Worm (Caenorhabditis elegans) whole organism, L1 larva: Measurements from ENCODE around the gene snai-1.

Experiments used
- C04F5.9 ChIP-seq: sonication (generic microtip); optimal IDR thresholded peaks from 2 replicates; lab custom pipeline; 2016; ENCODE audit warnings: missing genetic modification characterization, missing compliant biosample characterization
- aha-1 ChIP-seq: fragments of 150-350 bp; optimal IDR thresholded peaks from 2 replicates; lab custom pipeline; 2014; ENCODE audit warnings: missing biosample characterization, missing genetic modification characterization
- aly-2 ChIP-seq: fragments of 150-350 bp; optimal IDR thresholded peaks from 2 replicates; lab custom pipeline; 2014; ENCODE audit warnings: missing biosample characterization, missing genetic modification characterization
- ama-1 ChIP-seq: fragments of 150-350 bp; optimal IDR thresholded peaks from 2 replicates; lab custom pipeline; 2014
- blmp-1 ChIP-seq: fragments of 150-350 bp; optimal IDR thresholded peaks from 2 replicates; lab custom pipeline; 2014; ENCODE audit warnings: missing biosample characterization, missing genetic modification characterization
- ceh-63 ChIP-seq: fragments of 200-800 bp; sonication (Bioruptor generic); optimal IDR thresholded peaks from 2 replicates; lab custom pipeline; 2018; ENCODE audit warnings: mild to moderate bottlenecking, missing genetic modification characterization, missing compliant biosample characterization
- ceh-8 ChIP-seq: fragments of 200-800 bp; sonication (Bioruptor generic); optimal IDR thresholded peaks from 2 replicates; lab custom pipeline; 2018; ENCODE audit warnings: mild to moderate bottlenecking, missing genetic modification characterization, moderate library complexity, missing compliant biosample characterization
- ceh-82 ChIP-seq, 3 experiments: fragments of 150-350 bp in 1 of 3; sonication (generic microtip) in 2 of 3; optimal IDR thresholded peaks; 2 replicates each; lab custom pipeline; 2014 to 2017; ENCODE audit warnings: missing biosample characterization in 3 of 3, missing genetic modification characterization in 3 of 3
- ceh-88 ChIP-seq: fragments of 200-800 bp; sonication (Bioruptor generic); IDR thresholded peaks from 2 replicates; pipeline ENCODE4 v1.3.6; 2022; ENCODE audit warnings: missing genetic modification characterization, missing compliant biosample characterization
- ces-1 ChIP-seq: fragments of 150-350 bp; optimal IDR thresholded peaks from 2 replicates; lab custom pipeline; 2014; ENCODE audit warnings: missing biosample characterization, missing genetic modification reagents, missing genetic modification characterization
- dsc-1 ChIP-seq: sonication (generic microtip); optimal IDR thresholded peaks from 2 replicates; lab custom pipeline; 2016; ENCODE audit warnings: mild to moderate bottlenecking, missing genetic modification characterization, missing compliant biosample characterization
- efl-1 ChIP-seq, 4 experiments: fragments of 150-350 bp; optimal IDR thresholded peaks in 3 of 4; peaks in 1 of 4; 1 replicate in 1 of 4; 2 replicates in 3 of 4; lab custom pipeline; 2014; ENCODE audit warnings: missing biosample characterization in 2 of 4, missing genetic modification characterization in 2 of 4, missing genetic modification reagents in 2 of 4
- elt-2 ChIP-seq: sonication (generic microtip); optimal IDR thresholded peaks from 2 replicates; lab custom pipeline; 2016; ENCODE audit warnings: missing genetic modification characterization, mild to moderate bottlenecking, inconsistent platforms, missing compliant biosample characterization, missing genetic modification reagents
- elt-3 ChIP-seq, 6 experiments: fragments of 150-350 bp in 1 of 6; sonication (generic microtip); optimal IDR thresholded peaks; 2 replicates each; lab custom pipeline; 2017 to 2018; ENCODE audit warnings: missing biosample characterization in 6 of 6, missing genetic modification characterization in 6 of 6, inconsistent platforms in 1 of 6
- ets-5 ChIP-seq: fragments of 200-800 bp; sonication (Bioruptor generic); IDR thresholded peaks from 2 replicates; pipeline ENCODE4 v1.3.6; 2022; ENCODE audit warnings: missing genetic modification characterization, missing compliant biosample characterization
- fkh-10 ChIP-seq: sonication (generic microtip); optimal IDR thresholded peaks from 2 replicates; lab custom pipeline; 2017; ENCODE audit warnings: missing biosample characterization, missing genetic modification reagents, missing genetic modification characterization
- fkh-8 ChIP-seq: sonication (generic microtip); optimal IDR thresholded peaks from 2 replicates; lab custom pipeline; 2016; ENCODE audit warnings: mild to moderate bottlenecking, missing genetic modification characterization, missing compliant biosample characterization
- grh-1 ChIP-seq: fragments of 200-800 bp; sonication (Bioruptor generic); IDR thresholded peaks from 2 replicates; pipeline ENCODE4 v1.3.6; 2022; ENCODE audit warnings: missing genetic modification reagents, missing genetic modification characterization, missing compliant biosample characterization
- hlh-17 ChIP-seq: fragments of 200-800 bp; sonication (Bioruptor generic); optimal IDR thresholded peaks from 2 replicates; lab custom pipeline; 2018; ENCODE audit warnings: missing genetic modification characterization, mild to moderate bottlenecking, missing compliant biosample characterization, moderate library complexity, borderline replicate concordance
- hpl-2 ChIP-seq: fragments of 150-350 bp; optimal IDR thresholded peaks from 2 replicates; lab custom pipeline; 2014; ENCODE audit warnings: missing biosample characterization, missing genetic modification reagents, missing genetic modification characterization
- irx-1 ChIP-seq: sonication (generic microtip); optimal IDR thresholded peaks from 2 replicates; lab custom pipeline; 2016; ENCODE audit warnings: missing genetic modification characterization, missing compliant biosample characterization
- isw-1 ChIP-seq: fragments of 200-800 bp; sonication (Bioruptor generic); IDR thresholded peaks from 2 replicates; pipeline ENCODE4 v1.3.6; 2022; ENCODE audit warnings: missing genetic modification characterization, missing compliant biosample characterization
- jun-1 ChIP-seq: fragments of 150-350 bp; optimal IDR thresholded peaks from 2 replicates; lab custom pipeline; 2014; ENCODE audit warnings: missing biosample characterization, missing genetic modification reagents, missing genetic modification characterization
- lin-14 ChIP-seq: fragments of 200-800 bp; sonication (Bioruptor generic); optimal IDR thresholded peaks from 2 replicates; lab custom pipeline; 2018; ENCODE audit warnings: mild to moderate bottlenecking, missing genetic modification characterization, moderate library complexity, missing compliant biosample characterization
- lin-15B ChIP-seq: fragments of 150-350 bp; sonication (generic microtip); optimal IDR thresholded peaks from 3 replicates; lab custom pipeline; 2014; ENCODE audit warnings: missing biosample characterization, missing genetic modification characterization
- lin-39 ChIP-seq: fragments of 150-350 bp; optimal IDR thresholded peaks from 2 replicates; lab custom pipeline; 2014; ENCODE audit warnings: missing biosample characterization, missing genetic modification reagents, missing genetic modification characterization
- lsy-2 ChIP-seq, 2 experiments: fragments of 150-350 bp; optimal IDR thresholded peaks; 2 replicates each; lab custom pipeline; 2014; ENCODE audit warnings: missing biosample characterization in 2 of 2, missing genetic modification characterization in 2 of 2
- mab-9 ChIP-seq: fragments of 200-800 bp; sonication (Bioruptor generic); IDR thresholded peaks from 2 replicates; pipeline ENCODE4 v1.3.6; 2022; ENCODE audit warnings: missing genetic modification reagents, missing genetic modification characterization, missing compliant biosample characterization
- mef-2 ChIP-seq: fragments of 150-350 bp; optimal IDR thresholded peaks from 2 replicates; lab custom pipeline; 2014; ENCODE audit warnings: missing biosample characterization, missing genetic modification characterization
- nhr-19 ChIP-seq: fragments of 200-800 bp; sonication (Bioruptor generic); conservative IDR thresholded peaks from 2 replicates; pipeline ENCODE4 v1.3.6; 2022; ENCODE audit warnings: missing genetic modification characterization, missing compliant biosample characterization
- nhr-237 ChIP-seq: fragments of 150-350 bp; optimal IDR thresholded peaks from 2 replicates; lab custom pipeline; 2014; ENCODE audit warnings: missing biosample characterization, missing genetic modification characterization
- nhr-28 ChIP-seq: fragments of 150-350 bp; optimal IDR thresholded peaks from 2 replicates; lab custom pipeline; 2014; ENCODE audit warnings: missing biosample characterization, missing genetic modification characterization
- nhr-71 ChIP-seq: sonication (generic microtip); optimal IDR thresholded peaks from 2 replicates; lab custom pipeline; 2016; ENCODE audit warnings: mild to moderate bottlenecking, missing genetic modification characterization, moderate library complexity, missing compliant biosample characterization
- nhr-76 ChIP-seq: sonication (generic microtip); optimal IDR thresholded peaks from 2 replicates; lab custom pipeline; 2017; ENCODE audit warnings: missing biosample characterization, missing genetic modification characterization
- nhr-84 ChIP-seq: sonication (generic microtip); optimal IDR thresholded peaks from 2 replicates; lab custom pipeline; 2017; ENCODE audit warnings: missing biosample characterization, missing genetic modification characterization
- nhr-85 ChIP-seq: sonication (generic microtip); peaks from one replicate; lab custom pipeline; 2016; ENCODE audit warnings: missing genetic modification characterization, inconsistent platforms, missing compliant biosample characterization
- pax-3 ChIP-seq: fragments of 200-800 bp; sonication (Bioruptor generic); optimal IDR thresholded peaks from 2 replicates; lab custom pipeline; 2018; ENCODE audit warnings: mild to moderate bottlenecking, missing genetic modification characterization, moderate library complexity, missing compliant biosample characterization
- skn-1 ChIP-seq: fragments of 150-350 bp; optimal IDR thresholded peaks from 2 replicates; lab custom pipeline; 2014; ENCODE audit warnings: missing biosample characterization, missing genetic modification characterization
- snu-23 ChIP-seq: sonication (generic microtip); optimal IDR thresholded peaks from 2 replicates; lab custom pipeline; 2016; ENCODE audit warnings: missing genetic modification characterization, missing compliant biosample characterization
- sup-37 ChIP-seq: fragments of 200-800 bp; sonication (Bioruptor generic); optimal IDR thresholded peaks from 2 replicates; lab custom pipeline; 2018; ENCODE audit warnings: mild to moderate bottlenecking, missing genetic modification characterization, missing compliant biosample characterization
- swsn-7 ChIP-seq: sonication (generic microtip); optimal IDR thresholded peaks from 2 replicates; lab custom pipeline; 2016; ENCODE audit warnings: missing genetic modification characterization, missing compliant biosample characterization
- tlp-1 ChIP-seq: fragments of 150-350 bp; optimal IDR thresholded peaks from 2 replicates; lab custom pipeline; 2014; ENCODE audit warnings: missing biosample characterization, missing genetic modification characterization
- unc-130 ChIP-seq: fragments of 150-350 bp; optimal IDR thresholded peaks from 2 replicates; lab custom pipeline; 2017; ENCODE audit warnings: missing biosample characterization, missing genetic modification characterization, inconsistent platforms
- vab-15 ChIP-seq: sonication (generic microtip); optimal IDR thresholded peaks from 2 replicates; lab custom pipeline; 2017; ENCODE audit warnings: missing genotype, mild to moderate bottlenecking, missing genetic modification characterization, missing compliant biosample characterization
- xbp-1 ChIP-seq: sonication (generic microtip); optimal IDR thresholded peaks from 2 replicates; lab custom pipeline; 2016; ENCODE audit warnings: missing genetic modification characterization, missing compliant biosample characterization
- zag-1 ChIP-seq: fragments of 150-350 bp; optimal IDR thresholded peaks from 2 replicates; lab custom pipeline; 2014; ENCODE audit warnings: missing biosample characterization, missing genetic modification characterization
- zip-4 ChIP-seq: fragments of 200-800 bp; sonication (Bioruptor generic); optimal IDR thresholded peaks from 2 replicates; lab custom pipeline; 2018; ENCODE audit warnings: mild to moderate bottlenecking, missing genetic modification characterization, moderate library complexity, missing compliant biosample characterization
- ztf-4 ChIP-seq: fragments of 150-350 bp; optimal IDR thresholded peaks from 2 replicates; lab custom pipeline; 2014; ENCODE audit warnings: missing biosample characterization, missing genetic modification characterization

Gene snai-1

DNA sequence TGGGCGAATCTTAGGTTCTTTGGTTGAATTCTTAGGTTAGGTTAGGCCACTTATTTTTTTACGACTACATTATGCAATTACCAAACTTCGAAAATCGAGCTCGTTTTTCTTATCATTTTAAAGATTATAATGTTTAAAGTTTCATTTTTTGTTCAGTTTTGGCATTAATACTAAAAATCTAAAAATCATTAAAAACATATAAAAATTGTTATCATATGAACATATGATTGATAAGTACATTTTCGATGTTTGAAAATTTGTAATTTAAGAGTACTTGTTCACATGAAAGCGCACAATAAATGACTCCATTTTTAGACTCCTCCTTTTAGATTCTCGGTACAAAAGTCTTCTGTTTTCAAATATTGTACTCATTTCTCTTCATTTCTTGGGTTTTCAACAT lies 8.4 kb downstream of the snai-1 start:
- TF ChIP-seq ceh-8 (GFP tag; lab: Kevin White, UChicago) (no peak), efl-1 (optimal IDR thresholded peaks at IDR 0.05; lab: Kevin White, UChicago) (no peak), efl-1 (GFP tag; optimal IDR thresholded peaks at IDR 0.05 in 1 of 2; lab: Kevin White, UChicago) (no peak), ces-1 (GFP tag; lab: Kevin White, UChicago) (no peak), ceh-82 (tag; optimal IDR thresholded peaks at IDR 0.05; lab: Kevin White, UChicago) (no peak), zip-4 (GFP tag; lab: Kevin White, UChicago) (no peak)

DNA sequence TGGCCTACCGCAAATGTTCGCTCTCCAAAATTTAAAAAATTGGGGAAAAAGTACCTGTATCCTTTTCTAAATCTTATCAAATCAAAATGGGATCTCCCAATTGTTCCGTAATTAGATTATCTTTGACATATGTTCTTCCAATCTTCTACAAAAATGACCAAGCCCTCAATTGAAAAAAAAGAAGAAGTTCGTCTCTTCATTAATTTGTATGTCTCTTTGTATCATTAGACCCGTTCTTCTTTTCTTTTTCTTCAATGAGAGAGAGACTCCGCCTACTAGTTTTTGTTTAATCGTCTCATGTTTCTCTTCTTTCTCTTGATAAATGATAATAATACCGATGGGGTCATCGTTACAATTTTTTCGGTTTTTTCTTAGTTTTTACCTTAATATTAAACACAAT lies 10.3 kb downstream of the snai-1 start:
- TF ChIP-seq mab-9 (no peak), aha-1 (tag; lab: Kevin White, UChicago) (no peak), aly-2 (tag; lab: Kevin White, UChicago) (no peak), elt-3 (tag; optimal IDR thresholded peaks at IDR 0.05; lab: Kevin White, UChicago) (peak in 2 of 6 experiments; percentile 0 to 55), nhr-84 (tag; lab: Kevin White, UChicago) (no peak), lin-14 (GFP tag; lab: Kevin White, UChicago) (peak; percentile 27), blmp-1 (peak; percentile 53), swsn-7 (tag; lab: Kevin White, UChicago) (no peak), tlp-1 (tag; lab: Kevin White, UChicago) (no peak), jun-1 (tag; lab: Kevin White, UChicago) (no peak)

DNA sequence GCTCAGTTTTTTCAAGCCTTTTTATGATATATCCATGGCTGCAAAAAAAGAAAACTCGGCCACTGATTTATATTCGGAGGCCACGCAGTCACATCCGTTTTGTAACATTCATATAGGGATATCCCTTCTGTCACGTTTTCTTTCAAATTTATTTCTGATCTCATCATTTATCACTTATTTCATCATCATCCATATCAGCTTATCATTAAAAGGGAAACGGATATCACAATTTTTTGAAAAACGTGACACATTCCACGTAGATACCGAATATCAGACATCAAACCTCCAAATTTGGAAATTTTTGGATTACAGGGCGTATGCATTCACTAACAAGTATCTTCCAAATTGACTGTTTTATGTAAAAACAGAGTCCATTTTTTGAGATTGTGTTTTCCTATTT lies 10.8 kb downstream of the snai-1 start:
- TF ChIP-seq ama-1 (lab: Kevin White, UChicago), result no peak
- no peak for TF ChIP-seq hpl-2 (GFP tag; lab: Kevin White, UChicago)
- TF ChIP-seq ceh-8 (GFP tag; lab: Kevin White, UChicago), result no peak
- TF ChIP-seq aha-1 (tag; lab: Kevin White, UChicago), result no peak
- no peak for TF ChIP-seq C04F5.9 (tag; lab: Kevin White, UChicago)
- TF ChIP-seq fkh-10 (GFP tag; lab: Kevin White, UChicago), result no peak
- no peak for TF ChIP-seq lin-39 (tag; lab: Kevin White, UChicago)
- TF ChIP-seq sup-37 (GFP tag; lab: Kevin White, UChicago), result no peak
- TF ChIP-seq lsy-2 (tag; optimal IDR thresholded peaks at IDR 0.05; lab: Kevin White, UChicago), result no peak
- no peak for TF ChIP-seq lin-15B (tag; lab: Kevin White, UChicago)
- TF ChIP-seq skn-1 (tag; lab: Kevin White, UChicago), result no peak
- TF ChIP-seq xbp-1, result no peak
- 0 out of 2 replicates have a peak, but pooled peaks have one; percentile 24 for TF ChIP-seq grh-1
- no peak for TF ChIP-seq elt-2 (tag; lab: Kevin White, UChicago)
- TF ChIP-seq nhr-19, result no peak; the same call in 1 of the 2 replicates
- no peak for TF ChIP-seq unc-130 (tag; lab: Kevin White, UChicago)
- TF ChIP-seq isw-1 (GFP tag; lab: Robert Waterston, UW), result no peak
- no peak for TF ChIP-seq fkh-8
- TF ChIP-seq swsn-7 (tag; lab: Kevin White, UChicago), result no peak
- TF ChIP-seq irx-1, result no peak
- TF ChIP-seq mef-2 (tag; lab: Kevin White, UChicago), result no peak
- peak; percentile 32 for TF ChIP-seq lin-14 (GFP tag; lab: Kevin White, UChicago)
- no peak for TF ChIP-seq nhr-237 (tag; lab: Kevin White, UChicago)
- no peak for TF ChIP-seq hlh-17 (GFP tag; lab: Kevin White, UChicago)
- TF ChIP-seq ces-1 (GFP tag; lab: Kevin White, UChicago), result no peak
- TF ChIP-seq ets-5 (GFP tag; lab: Robert Waterston, UW), result no peak
- TF ChIP-seq aly-2 (tag; lab: Kevin White, UChicago), result no peak
- TF ChIP-seq zag-1 (tag; lab: Kevin White, UChicago), result no peak
- no peak for TF ChIP-seq dsc-1 (tag; lab: Kevin White, UChicago)
- no peak for TF ChIP-seq efl-1 (optimal IDR thresholded peaks at IDR 0.05; lab: Kevin White, UChicago)
- peak in 1 of 2 experiments; percentile 78 for TF ChIP-seq efl-1 (GFP tag; optimal IDR thresholded peaks at IDR 0.05 in 1 of 2; lab: Kevin White, UChicago)
- no peak for TF ChIP-seq ztf-4 (tag; lab: Kevin White, UChicago)
- no peak for TF ChIP-seq tlp-1 (tag; lab: Kevin White, UChicago)
- TF ChIP-seq blmp-1, result peak; percentile 73
- TF ChIP-seq snu-23 (GFP tag; lab: Kevin White, UChicago), result no peak
- TF ChIP-seq nhr-85, result peak; percentile 40
- TF ChIP-seq ceh-63 (GFP tag; lab: Kevin White, UChicago), result no peak
- TF ChIP-seq vab-15 (tag; lab: Kevin White, UChicago), result no peak
- TF ChIP-seq ceh-88 (GFP tag; lab: Robert Waterston, UW), result no peak
- no peak for TF ChIP-seq pax-3 (tag; lab: Kevin White, UChicago)
- TF ChIP-seq nhr-76 (tag; lab: Kevin White, UChicago), result no peak
- TF ChIP-seq nhr-28, result no peak
- peak; percentile 55 for TF ChIP-seq nhr-71 (tag; lab: Kevin White, UChicago)
